Worm (Caenorhabditis elegans) whole organism, L4 larva: Measurements from ENCODE around the gene C02B8.3.

Experiments used
- D1046.2 ChIP-seq: fragments of 200-800 bp; sonication (Bioruptor generic); IDR thresholded peaks from 2 replicates; pipeline ENCODE4 v1.3.6; 2022; ENCODE audit warnings: missing genetic modification characterization, missing compliant biosample characterization
- F10B5.3 ChIP-seq: sonication (generic microtip); optimal IDR thresholded peaks from 2 replicates; lab custom pipeline; 2016; ENCODE audit warnings: mild to moderate bottlenecking, missing genetic modification characterization, missing compliant biosample characterization
- F37D6.2 ChIP-seq: sonication (generic microtip); optimal IDR thresholded peaks from 2 replicates; lab custom pipeline; 2016; ENCODE audit warnings: mild to moderate bottlenecking, missing genetic modification characterization, missing compliant biosample characterization
- Y105C5A.15 ChIP-seq: fragments of 200-800 bp; sonication (Bioruptor generic); IDR thresholded peaks from 2 replicates; pipeline ENCODE4 v1.3.6; 2022; ENCODE audit warnings: missing genetic modification characterization, missing compliant biosample characterization
- Y48G9A.11 ChIP-seq: fragments of 200-800 bp; sonication (Bioruptor generic); IDR thresholded peaks from 2 replicates; pipeline ENCODE4 v1.3.6; 2022; ENCODE audit warnings: missing genetic modification reagents, missing genetic modification characterization, missing compliant biosample characterization
- ZK337.2 ChIP-seq: fragments of 200-800 bp; sonication (Bioruptor generic); IDR thresholded peaks from 2 replicates; pipeline ENCODE4 v1.3.6; 2022; ENCODE audit warnings: missing genetic modification reagents, missing genetic modification characterization, missing compliant biosample characterization
- ZK546.5 ChIP-seq, 2 experiments: sonication (generic microtip); optimal IDR thresholded peaks; 2 replicates each; lab custom pipeline; 2017; ENCODE audit warnings: missing biosample characterization in 2 of 2, missing genetic modification characterization in 2 of 2
- aha-1 ChIP-seq: fragments of 150-350 bp; peaks from one replicate; lab custom pipeline; 2014; ENCODE audit warnings: missing biosample characterization, missing genetic modification characterization
- arid-1 ChIP-seq: fragments of 200-800 bp; sonication (Bioruptor generic); conservative IDR thresholded peaks from 2 replicates; pipeline ENCODE4 v1.3.6; 2022; ENCODE audit warnings: missing genetic modification reagents, missing genetic modification characterization, missing compliant biosample characterization
- attf-4 ChIP-seq: sonication (generic microtip); optimal IDR thresholded peaks from 3 replicates; lab custom pipeline; 2017; ENCODE audit warnings: missing biosample characterization, missing genetic modification characterization
- ces-1 ChIP-seq: fragments of 150-350 bp; sonication (generic microtip); optimal IDR thresholded peaks from 4 replicates; lab custom pipeline; 2014; ENCODE audit warnings: missing biosample characterization, missing genetic modification reagents, missing genetic modification characterization
- dmd-9 ChIP-seq: fragments of 200-800 bp; sonication (Bioruptor generic); IDR thresholded peaks from 2 replicates; pipeline ENCODE4 v1.3.6; 2022; ENCODE audit warnings: missing genetic modification reagents, missing genetic modification characterization, missing compliant biosample characterization
- duxl-1 ChIP-seq: sonication (generic microtip); optimal IDR thresholded peaks from 2 replicates; lab custom pipeline; 2016; ENCODE audit warnings: mild to moderate bottlenecking, missing genetic modification characterization, moderate library complexity, missing compliant biosample characterization; ENCODE audit not compliant: poor library complexity
- dve-1 ChIP-seq: sonication (generic microtip); optimal IDR thresholded peaks from 2 replicates; lab custom pipeline; 2017; ENCODE audit warnings: antibody characterized with exemption, mild to moderate bottlenecking, missing genetic modification characterization, missing compliant biosample characterization; ENCODE audit not compliant: insufficient read depth
- fos-1 ChIP-seq: fragments of 150-350 bp; optimal IDR thresholded peaks from 2 replicates; lab custom pipeline; 2014; ENCODE audit warnings: missing biosample characterization, missing genetic modification characterization
- gei-8 ChIP-seq: fragments of 200-800 bp; sonication (Bioruptor generic); optimal IDR thresholded peaks from 2 replicates; lab custom pipeline; 2018; ENCODE audit warnings: mild to moderate bottlenecking, missing genetic modification characterization, missing compliant biosample characterization
- lim-7 ChIP-seq: fragments of 200-800 bp; sonication (Bioruptor generic); IDR thresholded peaks from 2 replicates; pipeline ENCODE4 v1.3.6; 2022; ENCODE audit warnings: missing genetic modification characterization, missing compliant biosample characterization
- lin-1 ChIP-seq: fragments of 200-800 bp; sonication (Bioruptor generic); IDR thresholded peaks from 2 replicates; pipeline ENCODE4 v1.3.6; 2022; ENCODE audit warnings: missing genetic modification reagents, missing genetic modification characterization, missing compliant biosample characterization
- lin-15B ChIP-seq: fragments of 150-350 bp; sonication (generic microtip); optimal IDR thresholded peaks from 3 replicates; lab custom pipeline; 2014; ENCODE audit warnings: missing biosample characterization, missing genetic modification characterization
- madf-5 ChIP-seq, 2 experiments: fragments of 200-800 bp; sonication (Bioruptor generic); IDR thresholded peaks; 2 replicates each; pipeline ENCODE4 v1.3.6; 2022; ENCODE audit warnings: missing compliant biosample characterization in 2 of 2, missing genetic modification characterization in 2 of 2
- mes-2 ChIP-seq: sonication (generic microtip); optimal IDR thresholded peaks from 2 replicates; lab custom pipeline; 2016; ENCODE audit warnings: missing genotype, mild to moderate bottlenecking, missing genetic modification characterization, missing compliant biosample characterization; ENCODE audit not compliant: poor library complexity, severe bottlenecking
- nhr-10 ChIP-seq: fragments of 150-350 bp; optimal IDR thresholded peaks from 2 replicates; lab custom pipeline; 2014; ENCODE audit warnings: missing biosample characterization, missing genetic modification characterization
- nhr-11 ChIP-seq: fragments of 150-350 bp; optimal IDR thresholded peaks from 2 replicates; lab custom pipeline; 2014; ENCODE audit warnings: missing biosample characterization, missing genetic modification characterization
- nhr-41 ChIP-seq: fragments of 200-800 bp; sonication (Bioruptor generic); IDR thresholded peaks from 2 replicates; pipeline ENCODE4 v1.3.6; 2022; ENCODE audit warnings: missing genetic modification reagents, missing genetic modification characterization, missing compliant biosample characterization
- nhr-48 ChIP-seq: sonication (generic microtip); optimal IDR thresholded peaks from 2 replicates; lab custom pipeline; 2016; ENCODE audit warnings: mild to moderate bottlenecking, missing genetic modification characterization, missing compliant biosample characterization
- rbr-2 ChIP-seq: sonication (generic microtip); optimal IDR thresholded peaks from 2 replicates; lab custom pipeline; 2016; ENCODE audit warnings: missing genotype, missing genetic modification characterization, missing compliant biosample characterization
- spr-1 ChIP-seq: sonication (generic microtip); optimal IDR thresholded peaks from 2 replicates; lab custom pipeline; 2016; ENCODE audit warnings: mild to moderate bottlenecking, missing genetic modification characterization, missing compliant biosample characterization
- unc-39 ChIP-seq: sonication (generic microtip); optimal IDR thresholded peaks from 2 replicates; lab custom pipeline; 2017; ENCODE audit warnings: missing biosample characterization, missing genetic modification characterization
- unc-62 ChIP-seq, 3 experiments: fragments of 150-350 bp in 1 of 3; sonication (generic microtip); optimal IDR thresholded peaks in 2 of 3; peaks in 1 of 3; 1 replicate in 1 of 3; 2 replicates in 2 of 3; lab custom pipeline; 2014 to 2017; ENCODE audit warnings: missing biosample characterization in 3 of 3, missing genetic modification characterization in 3 of 3, missing genetic modification reagents in 3 of 3, missing genotype in 1 of 3

The C02B8.3 gene

ce11 chrX:8109531-8109930, 29.7 kb upstream of the C02B8.3 start (continued):
- TF ChIP-seq madf-5 (GFP tag; IDR thresholded peaks at IDR 0.05; lab: Robert Waterston, UW), result no peak
- TF ChIP-seq spr-1, result no peak
- no peak for TF ChIP-seq nhr-48 (tag; lab: Kevin White, UChicago)
- no peak for TF ChIP-seq gei-8 (GFP tag; lab: Kevin White, UChicago)
- TF ChIP-seq nhr-41, result no peak
- TF ChIP-seq F37D6.2, result no peak
- no peak for TF ChIP-seq D1046.2 (GFP tag; lab: Robert Waterston, UW)
- TF ChIP-seq duxl-1, result no peak
- TF ChIP-seq lim-7 (GFP tag; lab: Robert Waterston, UW), result no peak
- no peak for TF ChIP-seq unc-39 (tag; lab: Kevin White, UChicago)
- TF ChIP-seq lin-15B (tag; lab: Kevin White, UChicago), result no peak
- no peak for TF ChIP-seq lin-1
- no peak for TF ChIP-seq Y105C5A.15 (GFP tag; lab: Robert Waterston, UW)
- no peak for TF ChIP-seq fos-1 (tag; lab: Kevin White, UChicago)
- peak; percentile 80 for TF ChIP-seq dve-1 (tag; lab: Kevin White, UChicago)
- no peak for TF ChIP-seq F10B5.3 (tag; lab: Kevin White, UChicago)

DNA sequence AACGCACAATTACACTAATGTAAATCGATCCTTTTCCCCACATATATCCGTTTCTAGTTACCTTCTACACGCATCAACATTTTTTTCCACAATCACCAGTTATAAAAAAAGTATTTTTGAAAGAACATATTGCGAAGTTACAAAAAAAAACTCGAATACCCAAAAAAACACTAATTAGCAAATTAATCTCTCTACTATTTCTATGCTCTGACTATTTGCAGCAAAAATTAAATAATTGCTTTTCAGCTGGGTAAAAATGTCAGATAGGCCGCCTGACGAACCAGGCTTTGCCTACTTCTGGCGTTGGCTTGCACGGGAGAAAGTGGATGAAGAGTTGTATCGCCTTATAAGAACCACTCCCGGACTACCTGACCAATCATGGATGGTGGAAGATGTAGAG, 29.1 kb upstream of the C02B8.3 start, which contains the start of gene K07E3.1:
K07E3.1 (plus strand) TSS at position 247 of the 400 bp plus-strand sequence.
- TF ChIP-seq rbr-2 (tag; lab: Kevin White, UChicago) (no peak), aha-1 (tag; lab: Kevin White, UChicago) (peak; percentile 57)

DNA sequence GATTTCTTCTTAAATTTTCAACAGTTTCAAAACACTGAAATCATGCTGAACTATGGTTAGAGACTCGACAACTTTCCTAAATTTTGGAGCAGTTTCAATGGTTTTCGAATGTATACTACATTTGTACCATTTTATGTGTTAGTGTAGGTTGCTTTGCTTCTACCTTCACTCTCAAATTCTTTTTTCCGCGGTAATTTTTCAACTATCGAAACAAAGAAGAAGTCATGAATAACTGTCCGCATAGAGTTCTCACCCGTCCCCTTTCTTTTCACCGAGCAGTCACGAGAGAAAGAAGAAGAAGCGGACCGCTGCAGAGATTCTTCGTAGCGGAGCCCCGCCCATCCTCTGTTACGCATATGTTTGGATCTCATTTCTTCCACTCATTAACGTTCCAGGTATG, 23.1 kb upstream of the C02B8.3 start, which contains the start of gene hlh-8:
hlh-8 (plus strand) TSS at position 301 of the 400 bp plus-strand sequence.
- TF ChIP-seq nhr-10 (tag; lab: Kevin White, UChicago) (no peak), ZK546.5 (tag; optimal IDR thresholded peaks at IDR 0.05; lab: Kevin White, UChicago) (no peak)

DNA sequence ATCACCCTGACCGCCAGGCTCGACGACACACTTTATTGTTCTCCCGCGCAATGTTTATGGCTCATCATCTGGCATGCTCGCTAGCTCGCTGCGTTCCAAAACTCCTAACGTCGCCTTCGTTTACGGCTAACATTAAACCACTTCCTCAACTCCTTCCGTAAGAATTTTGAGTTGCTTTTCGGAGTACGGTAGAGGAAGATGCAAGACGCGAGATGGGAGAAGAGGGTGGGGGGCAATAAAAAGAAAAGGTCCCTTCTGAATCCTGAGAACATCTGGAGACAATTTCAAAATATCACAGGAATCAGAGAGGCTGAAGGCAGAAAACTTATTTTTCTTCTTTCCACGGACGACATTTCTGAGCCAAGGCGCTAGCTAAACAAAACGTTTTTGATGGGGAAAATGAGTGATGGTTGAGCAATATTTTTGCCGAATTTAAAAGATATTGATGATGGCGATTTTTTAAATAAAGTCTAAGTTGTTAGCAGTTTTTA, 21.4 kb upstream of the C02B8.3 start:
- TF ChIP-seq attf-4 (tag; lab: Kevin White, UChicago), result no peak
- no peak for TF ChIP-seq dmd-9 (GFP tag; lab: Robert Waterston, UW)
- peak in 1 of 2 experiments; percentile 34 for TF ChIP-seq unc-62 (GFP tag; optimal IDR thresholded peaks at IDR 0.05 in 1 of 2; lab: Kevin White, UChicago)
- no peak for TF ChIP-seq unc-62 (tag; optimal IDR thresholded peaks at IDR 0.05; lab: Kevin White, UChicago)
- no peak for TF ChIP-seq F37D6.2

DNA sequence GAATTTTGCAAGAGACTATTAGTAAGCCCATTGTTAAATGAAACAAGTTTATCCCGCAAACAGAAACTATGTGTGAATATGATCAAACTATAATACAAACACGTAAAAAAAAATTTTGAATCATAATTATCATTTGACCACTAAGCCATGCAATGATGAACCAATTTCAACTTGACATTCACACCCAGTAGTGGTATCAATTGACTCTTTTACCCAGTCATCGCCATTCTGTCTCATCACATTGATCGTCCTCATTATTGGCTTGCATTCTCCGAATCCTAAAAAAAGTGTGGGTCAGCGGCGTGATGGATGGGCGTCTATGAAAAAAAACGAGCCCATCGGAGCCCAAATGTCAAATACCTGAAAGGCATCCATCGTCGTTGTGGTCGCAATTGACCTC, 19.0 kb upstream of the C02B8.3 start:
- TF ChIP-seq unc-62 (GFP tag; optimal IDR thresholded peaks at IDR 0.05 in 1 of 2; lab: Kevin White, UChicago) (peak in 1 of 2 experiments; percentile 94), unc-62 (tag; optimal IDR thresholded peaks at IDR 0.05; lab: Kevin White, UChicago) (no peak), ces-1 (GFP tag; lab: Kevin White, UChicago) (no peak)
- TF ChIP-seq, all 104 proteins: peak for 1

DNA sequence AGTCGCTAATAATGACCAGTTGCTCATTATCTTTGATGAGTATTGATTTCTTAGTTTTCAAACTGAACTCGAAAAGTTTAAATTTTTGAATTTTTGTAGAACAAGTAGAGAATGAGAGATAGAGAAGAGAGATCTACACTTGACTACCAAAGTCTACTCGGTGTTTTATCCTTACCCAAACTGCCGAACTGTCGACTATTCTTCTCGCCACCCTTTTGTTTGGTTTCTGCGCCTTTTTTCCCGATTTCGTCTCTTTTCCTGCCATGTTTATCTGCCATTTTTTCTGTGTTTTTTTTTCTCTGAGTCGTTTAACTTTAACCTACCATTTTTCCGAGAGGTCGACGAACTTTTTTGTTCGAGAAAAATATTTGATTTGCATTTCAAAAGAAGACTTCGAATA, 16.1 kb upstream of the C02B8.3 start, which contains the start of gene C02B8.12:
C02B8.12 (minus strand) TSS at position 175 of the 400 bp plus-strand sequence.
- TF ChIP-seq unc-62 (GFP tag; optimal IDR thresholded peaks at IDR 0.05 in 1 of 2; lab: Kevin White, UChicago) (no peak), unc-62 (tag; optimal IDR thresholded peaks at IDR 0.05; lab: Kevin White, UChicago) (no peak), arid-1 (GFP tag; lab: Robert Waterston, UW) (no peak), nhr-11 (tag; lab: Kevin White, UChicago) (no peak), aha-1 (tag; lab: Kevin White, UChicago) (peak; percentile 92)

- TF ChIP-seq ZK337.2 (GFP tag; lab: Robert Waterston, UW) (no peak), Y48G9A.11 (GFP tag; lab: Robert Waterston, UW) (no peak), mes-2 (tag; lab: Kevin White, UChicago) (no peak), unc-62 (GFP tag; optimal IDR thresholded peaks at IDR 0.05 in 1 of 2; lab: Kevin White, UChicago) (peak in 1 of 2 experiments; percentile 38), unc-62 (tag; optimal IDR thresholded peaks at IDR 0.05; lab: Kevin White, UChicago) (no peak)
These were observed 9.7 kb upstream of the C02B8.3 start, which contains the start of gene frpr-1 for ce11 chrX:8129543-8129942. Gene frpr-1, minus strand, starts transcription at chrX:8129643.
